Worm (Caenorhabditis elegans) whole organism, midembryonic: ENCODE results near the gene twk-48.

Experiments used
- cog-1 ChIP-seq: sonication (generic microtip); optimal IDR thresholded peaks from 2 replicates; lab custom pipeline; 2016; ENCODE audit warnings: missing genetic modification characterization, missing compliant biosample characterization
- flt-1 ChIP-seq: fragments of 200-800 bp; sonication (Bioruptor generic); IDR thresholded peaks from 2 replicates; pipeline ENCODE4 v1.3.6; 2022; ENCODE audit warnings: missing genetic modification characterization, missing compliant biosample characterization
- klf-2 ChIP-seq: fragments of 200-800 bp; sonication (Bioruptor generic); conservative IDR thresholded peaks from 2 replicates; pipeline ENCODE4 v1.3.6; 2022; ENCODE audit warnings: missing genetic modification reagents, missing genetic modification characterization, missing compliant biosample characterization
- ref-1 ChIP-seq: fragments of 200-800 bp; sonication (Bioruptor generic); conservative IDR thresholded peaks from 2 replicates; pipeline ENCODE4 v1.3.6; 2022; ENCODE audit warnings: missing genetic modification reagents, missing genetic modification characterization, missing compliant biosample characterization
- tab-1 ChIP-seq: fragments of 200-800 bp; sonication (Bioruptor generic); IDR thresholded peaks from 2 replicates; pipeline ENCODE4 v1.3.6; 2022; ENCODE audit warnings: missing genetic modification characterization, missing compliant biosample characterization
- ztf-23 ChIP-seq: fragments of 200-800 bp; sonication (Bioruptor generic); IDR thresholded peaks from 2 replicates; pipeline ENCODE4 v1.3.6; 2022; ENCODE audit warnings: missing genetic modification reagents, missing genetic modification characterization, missing compliant biosample characterization
- ztf-29 ChIP-seq: fragments of 200-800 bp; sonication (Bioruptor generic); IDR thresholded peaks from 2 replicates; pipeline ENCODE4 v1.3.6; 2022; ENCODE audit warnings: missing genetic modification reagents, missing genetic modification characterization, missing compliant biosample characterization

DNA sequence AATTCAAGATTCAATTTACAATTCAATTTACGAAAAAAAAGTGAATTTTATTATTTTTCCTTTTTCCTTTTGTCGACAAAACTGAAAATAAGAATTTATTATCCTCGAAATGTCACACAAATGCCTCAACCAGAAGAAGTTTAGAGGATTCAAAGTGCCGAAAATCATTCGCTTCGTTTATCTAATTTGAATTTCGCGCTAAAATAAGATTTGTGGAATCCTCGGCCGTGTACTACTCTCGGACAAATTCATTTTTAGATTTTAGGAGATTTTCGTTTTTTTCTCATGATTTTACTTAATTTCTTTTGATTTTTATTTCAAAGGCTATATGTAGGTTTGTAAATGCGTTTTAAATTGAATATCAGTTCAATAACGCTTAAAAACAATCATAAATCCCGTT is 11.9 kb upstream of the twk-48 start:
- TF ChIP-seq flt-1 (no peak), ztf-23 (GFP tag; lab: Robert Waterston, UW) (no peak), tab-1 (GFP tag; lab: Robert Waterston, UW) (no peak), klf-2 (GFP tag; lab: Robert Waterston, UW) (no peak), cog-1 (tag; lab: Kevin White, UChicago) (no peak), ref-1 (GFP tag; lab: Robert Waterston, UW) (no peak), ztf-29 (GFP tag; lab: Robert Waterston, UW) (no peak)
